Worm (Caenorhabditis elegans): ENCODE measurements around the gene clhm-1.

The clhm-1 gene

DNA sequence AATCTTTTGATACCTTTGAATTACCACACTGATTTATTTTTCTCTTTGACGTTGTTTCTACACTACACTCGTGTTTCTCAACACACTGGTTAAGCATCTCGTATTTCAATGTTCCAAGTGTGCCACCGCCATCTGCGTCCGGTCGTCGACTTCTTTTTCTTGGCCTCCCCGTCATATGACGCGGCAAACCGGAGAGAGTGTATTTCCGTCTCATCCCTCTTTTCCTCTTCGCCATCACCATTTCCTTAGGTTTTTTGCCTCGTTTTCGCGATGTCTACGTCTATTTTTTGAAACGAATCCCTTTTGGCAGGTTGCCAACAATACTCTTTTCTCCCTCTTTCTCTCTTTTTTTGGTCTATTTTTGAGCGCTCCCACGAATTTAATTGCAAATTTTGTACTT, 31.8 kb downstream of the clhm-1 start (continued):
- TF ChIP-seq lin-35 (GFP tag; optimal IDR thresholded peaks at IDR 0.05) = no peak

DNA sequence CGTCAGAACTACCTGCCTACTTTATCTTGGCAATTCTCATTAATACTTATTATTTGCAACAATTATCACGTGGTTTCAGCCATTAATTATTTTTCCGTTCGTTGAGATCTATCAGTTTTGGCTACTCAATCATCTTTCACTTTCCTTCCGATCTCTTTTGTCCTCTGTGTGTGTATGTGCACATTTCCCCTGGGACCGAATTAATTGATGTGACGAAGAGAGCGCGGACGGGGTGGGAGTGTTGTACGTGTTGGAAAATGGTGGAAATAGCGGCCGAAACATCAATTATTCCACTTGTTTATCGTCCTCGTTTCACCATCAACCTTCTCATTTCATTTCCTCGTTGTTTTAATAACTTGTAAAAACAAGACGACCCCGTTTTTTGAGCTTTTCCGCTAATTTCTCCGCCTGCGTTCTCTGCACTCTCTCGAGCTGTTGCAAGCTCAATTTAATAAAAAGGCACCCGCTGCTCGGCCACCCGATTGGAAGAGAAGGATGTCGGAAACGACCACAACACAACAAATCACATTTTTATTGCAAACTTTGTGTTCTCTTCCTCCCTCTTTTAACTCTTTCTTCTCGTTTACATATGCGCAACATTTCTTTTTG, 32.4 kb downstream of the clhm-1 start:
- no peak for TF ChIP-seq lag-1 (GFP tag; IDR thresholded peaks at IDR 0.05)
- TF ChIP-seq ztf-3 (GFP tag; optimal IDR thresholded peaks at IDR 0.05) = no peak
- TF ChIP-seq ama-1 (optimal IDR thresholded peaks at IDR 0.05) = no peak
- no peak for TF ChIP-seq ama-1 (GFP tag; optimal IDR thresholded peaks at IDR 0.05)
- no peak for TF ChIP-seq F23B12.7 (tag; optimal IDR thresholded peaks at IDR 0.05; ENCODE audit: insufficient read depth)
- peak; percentile 9 for TF ChIP-seq chd-7 (tag; optimal IDR thresholded peaks at IDR 0.05)
- TF ChIP-seq let-526 (GFP tag; IDR thresholded peaks at IDR 0.05) = 0 out of 2 replicates have a peak, but pooled peaks have one; percentile 29
- no peak for TF ChIP-seq nhr-80 (tag; optimal IDR thresholded peaks at IDR 0.05)
- TF ChIP-seq F57A8.1 (GFP tag; optimal IDR thresholded peaks at IDR 0.05) = no peak

DNA sequence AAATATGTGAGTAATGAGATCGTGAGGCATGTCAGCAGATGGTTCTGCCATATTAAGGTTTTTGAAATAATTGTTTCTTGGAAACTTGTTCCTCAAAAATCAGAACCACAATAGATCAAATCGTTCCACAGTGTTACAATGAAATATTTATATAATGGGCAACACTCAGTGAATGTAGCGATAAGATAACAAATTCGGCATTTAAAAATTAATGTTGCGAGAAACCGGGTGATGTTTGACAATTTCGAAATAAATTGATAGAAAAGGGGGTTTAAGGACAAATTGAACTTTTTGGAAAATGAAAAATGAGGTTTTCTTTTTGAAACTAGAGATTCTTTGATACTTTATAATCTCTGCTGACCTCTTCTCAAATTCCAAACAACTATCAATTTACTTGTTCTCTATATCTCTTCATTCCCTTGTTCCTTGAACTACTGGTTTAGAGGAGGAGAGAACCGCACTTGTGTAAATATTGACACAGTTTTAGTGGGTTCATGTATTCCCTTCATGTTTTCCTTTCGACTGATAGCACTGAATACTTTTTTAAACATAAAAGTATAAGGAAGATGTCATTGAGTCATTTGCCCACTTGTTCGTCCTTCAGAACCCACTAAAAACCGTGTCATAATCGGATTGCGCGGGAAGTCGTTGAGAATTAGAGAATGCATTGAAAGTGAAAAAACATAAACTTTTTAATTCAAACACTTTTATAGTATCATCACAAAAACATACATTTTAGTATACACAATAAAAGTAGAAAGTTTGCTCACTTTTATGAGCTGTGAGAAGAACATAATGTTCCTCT, 33.8 kb downstream of the clhm-1 start:
- peak; percentile 14 for TF ChIP-seq pha-4 (tag; optimal IDR thresholded peaks at IDR 0.05)
- peak; percentile 69 for TF ChIP-seq nhr-80 (tag; optimal IDR thresholded peaks at IDR 0.05)
- TF ChIP-seq F55B11.4 (tag; optimal IDR thresholded peaks at IDR 0.05; ENCODE audit: borderline replicate concordance, insufficient read depth) = no peak
- TF ChIP-seq die-1 (tag; optimal IDR thresholded peaks at IDR 0.05) = no peak
- 0 out of 2 replicates have a peak, but pooled peaks have one; percentile 5 for TF ChIP-seq dox-1 (GFP tag; IDR thresholded peaks at IDR 0.05)
- TF ChIP-seq Y53F4B.3 (GFP tag; IDR thresholded peaks at IDR 0.05) = no peak
- no peak for TF ChIP-seq F22D6.2 (tag; optimal IDR thresholded peaks at IDR 0.05)
- no peak for TF ChIP-seq D2030.7 (GFP tag; IDR thresholded peaks at IDR 0.05)
- no peak for TF ChIP-seq cebp-1 (GFP tag; IDR thresholded peaks at IDR 0.05)
- TF ChIP-seq cebp-1 (tag; optimal IDR thresholded peaks at IDR 0.05) = peak; percentile 39
- TF ChIP-seq sptf-2 (GFP tag; optimal IDR thresholded peaks at IDR 0.05) = no peak
- no peak for TF ChIP-seq sea-2 (GFP tag; IDR thresholded peaks at IDR 0.05)
- no peak for TF ChIP-seq K11D2.4 (GFP tag; IDR thresholded peaks at IDR 0.05)
- no peak for TF ChIP-seq F39B2.1 (GFP tag; IDR thresholded peaks at IDR 0.05)
- TF ChIP-seq madf-10 (tag; optimal IDR thresholded peaks at IDR 0.05) = no peak
- TF ChIP-seq gei-17 (GFP tag; optimal IDR thresholded peaks at IDR 0.05) = no peak

DNA sequence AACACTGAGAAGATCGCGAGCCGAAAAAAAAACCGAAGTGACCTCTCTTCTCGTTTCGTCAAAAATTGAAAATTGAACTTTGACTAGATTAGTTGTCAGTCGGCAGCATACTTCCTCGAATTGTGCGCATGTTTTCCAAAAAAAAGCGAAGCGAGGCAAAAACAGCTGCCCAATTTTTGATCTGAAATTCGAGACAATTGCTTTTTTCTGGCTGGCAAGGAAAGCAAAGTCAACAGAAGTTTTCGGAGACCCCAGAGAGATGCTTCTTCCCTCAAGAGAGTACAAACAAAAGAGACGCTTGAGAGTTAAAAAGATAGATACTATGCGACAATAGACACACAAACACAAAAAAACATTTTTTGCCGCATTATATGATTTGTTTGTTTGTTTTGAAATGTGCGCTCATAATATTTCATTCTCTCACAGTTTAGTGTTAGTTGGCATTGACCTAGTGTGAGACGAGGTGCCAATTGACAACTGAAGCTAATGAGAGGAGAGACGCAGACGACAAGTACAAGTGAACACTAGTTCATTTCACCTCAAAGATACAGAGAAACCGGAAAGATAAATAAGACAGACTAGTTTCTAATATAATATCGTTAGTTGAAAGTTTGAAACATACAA, 34.7 kb downstream of the clhm-1 start:
- no peak for TF ChIP-seq nhr-27 (tag; optimal IDR thresholded peaks at IDR 0.05)
- TF ChIP-seq Y56A3A.18 (GFP tag; IDR thresholded peaks at IDR 0.05) = no peak
- TF ChIP-seq atf-7 (tag; optimal IDR thresholded peaks at IDR 0.05) = no peak
- no peak for TF ChIP-seq pbrm-1 (GFP tag; IDR thresholded peaks at IDR 0.05)
- TF ChIP-seq nhr-179 (tag; optimal IDR thresholded peaks at IDR 0.05) = no peak
- peak; percentile 42 for TF ChIP-seq pha-4 (tag; optimal IDR thresholded peaks at IDR 0.05)
- peak; percentile 19 for TF ChIP-seq K12H6.12 (tag; optimal IDR thresholded peaks at IDR 0.05)
- TF ChIP-seq dpff-1 (tag; optimal IDR thresholded peaks at IDR 0.05) = no peak
